Fruit fly (Drosophila melanogaster): Measurements from ENCODE around the gene Vps45.

Gene Vps45

dm6 chr3R:9600558-9600959 is 36.8 kb downstream of the Vps45 start (continued):
- TF ChIP-seq gcm (GFP tag; optimal IDR thresholded peaks at IDR 0.05) (peak; percentile 21), CG7357 (GFP tag; IDR thresholded peaks at IDR 0.05) (no peak), trem (tag; optimal IDR thresholded peaks at IDR 0.05) (peak; percentile 4), CG8765 (GFP tag; IDR thresholded peaks at IDR 0.05) (no peak), Deaf1 (tag; optimal IDR thresholded peaks at IDR 0.05) (peak; percentile 36), CG3847 (GFP tag; IDR thresholded peaks at IDR 0.05) (peak; percentile 32), CG12071 (GFP tag; optimal IDR thresholded peaks at IDR 0.05) (no peak), CG14667 (GFP tag; IDR thresholded peaks at IDR 0.05) (no peak), CG4328 (GFP tag; optimal IDR thresholded peaks at IDR 0.05) (peak; percentile 28), Fer3 (tag; optimal IDR thresholded peaks at IDR 0.05) (peak; percentile 34), CG34422 (GFP tag; IDR thresholded peaks at IDR 0.05) (no peak), sens (GFP tag) (peak; percentile 72), kay (GFP tag; optimal IDR thresholded peaks at IDR 0.05) (peak; percentile 43), Usf (GFP tag; optimal IDR thresholded peaks at IDR 0.05) (peak; percentile 41), lab (GFP tag; optimal IDR thresholded peaks at IDR 0.05) (peak; percentile 81), row (GFP tag; IDR thresholded peaks at IDR 0.05) (0 out of 3 replicates have a peak, but pooled peaks have one; percentile 14), CG12659 (GFP tag; optimal IDR thresholded peaks at IDR 0.05) (peak; percentile 42), CG7839 (tag; optimal IDR thresholded peaks at IDR 0.05) (peak; percentile 71), sob (GFP tag; IDR thresholded peaks at IDR 0.05) (0 out of 2 replicates have a peak, but pooled peaks have one; percentile 38), CG7786 (GFP tag; optimal IDR thresholded peaks at IDR 0.05) (no peak), CG17361 (GFP tag; IDR thresholded peaks at IDR 0.05) (peak; percentile 69), CG6813 (GFP tag; optimal IDR thresholded peaks at IDR 0.05) (peak; percentile 39), nmo (GFP tag; optimal IDR thresholded peaks at IDR 0.05) (peak; percentile 61), Asciz (GFP tag; optimal IDR thresholded peaks at IDR 0.05) (peak; percentile 63), tap (tag; optimal IDR thresholded peaks at IDR 0.05) (peak; percentile 30), CG10979 (tag; optimal IDR thresholded peaks at IDR 0.05) (peak; percentile 13), CG2712 (tag; optimal IDR thresholded peaks at IDR 0.05) (peak; percentile 45), Lim3 (GFP tag; IDR thresholded peaks at IDR 0.05) (no peak), Pdp1 (GFP tag; optimal IDR thresholded peaks at IDR 0.05) (peak in 1 of 2 experiments; percentile 7), grn (GFP tag; optimal IDR thresholded peaks at IDR 0.05) (peak; percentile 85), gem (tag; optimal IDR thresholded peaks at IDR 0.05) (peak; percentile 57), dmrt99B (tag; optimal IDR thresholded peaks at IDR 0.05) (peak; percentile 56), gt (GFP tag; IDR thresholded peaks at IDR 0.05) (no peak), nom (GFP tag; optimal IDR thresholded peaks at IDR 0.05) (peak; percentile 13), sug (tag; optimal IDR thresholded peaks at IDR 0.05) (peak; percentile 57), bcd (GFP tag; optimal IDR thresholded peaks at IDR 0.05) (peak; percentile 25), CG4730 (GFP tag; IDR thresholded peaks at IDR 0.05) (peak; percentile 5; the same call in 1 of the 2 replicates), stc (GFP tag; IDR thresholded peaks at IDR 0.05) (0 out of 2 replicates have a peak, but pooled peaks have one; percentile 37), CG12769 (tag; optimal IDR thresholded peaks at IDR 0.05) (peak; percentile 29), Sox102F (GFP tag; optimal IDR thresholded peaks at IDR 0.05) (peak; percentile 23), CG15514 (GFP tag; optimal IDR thresholded peaks at IDR 0.05) (peak; percentile 53), CG2678 (tag; optimal IDR thresholded peaks at IDR 0.05) (peak; percentile 86), MTF-1 (GFP tag; optimal IDR thresholded peaks at IDR 0.05; ENCODE audit: borderline replicate concordance) (no peak), br (optimal IDR thresholded peaks at IDR 0.05) (no peak), CG10431 (GFP tag; optimal IDR thresholded peaks at IDR 0.05) (peak; percentile 29), CoRest (tag; optimal IDR thresholded peaks at IDR 0.05) (peak; percentile 50), gsb-n (tag; optimal IDR thresholded peaks at IDR 0.05) (peak; percentile 16), H2.0 (GFP tag; IDR thresholded peaks at IDR 0.05) (no peak), CG17568 (GFP tag; optimal IDR thresholded peaks at IDR 0.05) (peak; percentile 36), odd (GFP tag; optimal IDR thresholded peaks at IDR 0.05) (peak; percentile 9)

Measured in whole organism, embryonic.